Worm (Caenorhabditis elegans) whole organism, young adult: Measurements from ENCODE around the gene spp-4.
A peak's percentile ranks its signal among the peaks of the same experiment; 100 is the strongest.

Experiments used
- B0336.3 ChIP-seq: fragments of 200-800 bp; sonication (Bioruptor generic); IDR thresholded peaks from 2 replicates; pipeline ENCODE4 v1.3.6; 2022; ENCODE audit warnings: missing genetic modification characterization, missing compliant biosample characterization
- F22D6.2 ChIP-seq: sonication (generic microtip); optimal IDR thresholded peaks from 2 replicates; lab custom pipeline; 2016; ENCODE audit warnings: mild to moderate bottlenecking, missing genetic modification characterization, missing compliant biosample characterization
- F37B4.10 ChIP-seq: fragments of 200-800 bp; sonication (Bioruptor generic); IDR thresholded peaks from 2 replicates; pipeline ENCODE4 v1.3.6; 2022; ENCODE audit warnings: missing genetic modification characterization, missing compliant biosample characterization
- F57C9.4 ChIP-seq: sonication (generic microtip); optimal IDR thresholded peaks from 2 replicates; lab custom pipeline; 2017; ENCODE audit warnings: mild to moderate bottlenecking, missing genetic modification characterization, missing compliant biosample characterization
- Y53G8AR.9 ChIP-seq: fragments of 200-800 bp; sonication (Bioruptor generic); conservative IDR thresholded peaks from 2 replicates; pipeline ENCODE4 v1.3.6; 2022; ENCODE audit warnings: missing genetic modification reagents, missing genetic modification characterization, missing compliant biosample characterization
- ZK185.1 ChIP-seq: sonication (generic microtip); optimal IDR thresholded peaks from 2 replicates; lab custom pipeline; 2016; ENCODE audit warnings: mild to moderate bottlenecking, missing genetic modification characterization, missing compliant biosample characterization; ENCODE audit not compliant: poor library complexity, severe bottlenecking
- aptf-2 ChIP-seq: fragments of 200-800 bp; sonication (Bioruptor generic); conservative IDR thresholded peaks from 2 replicates; pipeline ENCODE4 v1.3.6; 2022; ENCODE audit warnings: missing genetic modification reagents, missing genetic modification characterization, missing compliant biosample characterization
- atf-7 ChIP-seq: sonication (generic microtip); optimal IDR thresholded peaks from 2 replicates; lab custom pipeline; 2017; ENCODE audit warnings: mild to moderate bottlenecking, missing genetic modification characterization, missing compliant biosample characterization
- cebp-1 ChIP-seq, 2 experiments: fragments of 200-800 bp in 1 of 2; sonication (Bioruptor generic) in 1 of 2; sonication (generic microtip) in 1 of 2; IDR thresholded peaks in 1 of 2; optimal IDR thresholded peaks in 1 of 2; 2 replicates each; pipeline versions ENCODE4 v1.3.6 to Lab custom; 2017 to 2022; ENCODE audit warnings: missing compliant biosample characterization in 2 of 2, missing genetic modification characterization in 2 of 2, mild to moderate bottlenecking in 1 of 2, missing genetic modification reagents in 1 of 2, moderate library complexity in 1 of 2
- cebp-2 ChIP-seq: fragments of 200-800 bp; sonication (Bioruptor generic); IDR thresholded peaks from 2 replicates; pipeline ENCODE4 v1.3.6; 2022; ENCODE audit warnings: missing genetic modification characterization, missing compliant biosample characterization
- ceh-100 ChIP-seq: fragments of 200-800 bp; sonication (Bioruptor generic); IDR thresholded peaks from 2 replicates; pipeline ENCODE4 v1.3.6; 2022; ENCODE audit warnings: missing genetic modification reagents, missing genetic modification characterization, missing compliant biosample characterization
- ceh-27 ChIP-seq: fragments of 200-800 bp; sonication (Bioruptor generic); optimal IDR thresholded peaks from 2 replicates; lab custom pipeline; 2018; ENCODE audit warnings: mild to moderate bottlenecking, missing genetic modification characterization, moderate library complexity, missing compliant biosample characterization
- dox-1 ChIP-seq: fragments of 200-800 bp; sonication (Bioruptor generic); IDR thresholded peaks from 2 replicates; pipeline ENCODE4 v1.3.6; 2022; ENCODE audit warnings: missing genetic modification reagents, missing genetic modification characterization, missing compliant biosample characterization
- egl-44 ChIP-seq: fragments of 200-800 bp; sonication (Bioruptor generic); IDR thresholded peaks from 2 replicates; pipeline ENCODE4 v1.3.6; 2022; ENCODE audit warnings: missing genetic modification reagents, missing genetic modification characterization, missing compliant biosample characterization
- ets-4 ChIP-seq: fragments of 200-800 bp; sonication (Bioruptor generic); optimal IDR thresholded peaks from 2 replicates; lab custom pipeline; 2018; ENCODE audit warnings: mild to moderate bottlenecking, missing genetic modification characterization, missing compliant biosample characterization
- him-1 ChIP-seq: sonication (generic microtip); optimal IDR thresholded peaks from 2 replicates; lab custom pipeline; 2016; ENCODE audit warnings: missing genotype, missing genetic modification reagents, missing genetic modification characterization, missing compliant biosample characterization
- hmg-1.2 ChIP-seq: fragments of 200-800 bp; sonication (Bioruptor generic); IDR thresholded peaks from 2 replicates; pipeline ENCODE4 v1.3.6; 2022; ENCODE audit warnings: missing genetic modification reagents, missing genetic modification characterization, missing compliant biosample characterization
- lin-54 ChIP-seq: fragments of 200-800 bp; sonication (Bioruptor generic); optimal IDR thresholded peaks from 2 replicates; lab custom pipeline; 2018; ENCODE audit warnings: mild to moderate bottlenecking, missing genetic modification characterization, missing compliant biosample characterization
- madf-6 ChIP-seq: fragments of 200-800 bp; sonication (Bioruptor generic); IDR thresholded peaks from 2 replicates; pipeline ENCODE4 v1.3.6; 2022; ENCODE audit warnings: missing genetic modification reagents, missing genetic modification characterization, missing compliant biosample characterization
- mcd-1 ChIP-seq: fragments of 200-800 bp; sonication (Bioruptor generic); IDR thresholded peaks from 2 replicates; pipeline ENCODE4 v1.3.6; 2022; ENCODE audit warnings: missing genetic modification reagents, missing genetic modification characterization, missing compliant biosample characterization
- mes-4 ChIP-seq: sonication (generic microtip); optimal IDR thresholded peaks from 2 replicates; lab custom pipeline; 2016; ENCODE audit warnings: missing genotype, missing genetic modification characterization, missing compliant biosample characterization
- nfyb-1 ChIP-seq: fragments of 200-800 bp; sonication (Bioruptor generic); IDR thresholded peaks from 2 replicates; pipeline ENCODE4 v1.3.6; 2022; ENCODE audit warnings: missing genetic modification reagents, missing genetic modification characterization, missing compliant biosample characterization
- nhr-27 ChIP-seq: fragments of 200-800 bp; sonication (Bioruptor generic); optimal IDR thresholded peaks from 2 replicates; lab custom pipeline; 2018; ENCODE audit warnings: mild to moderate bottlenecking, missing genetic modification characterization, moderate library complexity, missing compliant biosample characterization
- nhr-80 ChIP-seq: sonication (generic microtip); optimal IDR thresholded peaks from 2 replicates; lab custom pipeline; 2016; ENCODE audit warnings: missing genetic modification characterization, missing compliant biosample characterization
- repo-1 ChIP-seq: sonication (generic microtip); optimal IDR thresholded peaks from 2 replicates; lab custom pipeline; 2017; ENCODE audit warnings: mild to moderate bottlenecking, missing genetic modification characterization, missing compliant biosample characterization
- somi-1 ChIP-seq: fragments of 200-800 bp; sonication (Bioruptor generic); optimal IDR thresholded peaks from 2 replicates; lab custom pipeline; 2018; ENCODE audit warnings: mild to moderate bottlenecking, missing genetic modification characterization, missing compliant biosample characterization
- tbp1 ChIP-seq: fragments of 200-800 bp; sonication (Bioruptor generic); optimal IDR thresholded peaks from 2 replicates; lab custom pipeline; 2018; ENCODE audit warnings: mild to moderate bottlenecking, missing genetic modification characterization, missing compliant biosample characterization
- tlf-1 ChIP-seq: fragments of 200-800 bp; sonication (Bioruptor generic); optimal IDR thresholded peaks from 2 replicates; lab custom pipeline; 2018; ENCODE audit warnings: mild to moderate bottlenecking, missing genetic modification characterization, missing compliant biosample characterization
- ztf-22 ChIP-seq: fragments of 200-800 bp; sonication (Bioruptor generic); optimal IDR thresholded peaks from 2 replicates; lab custom pipeline; 2018; ENCODE audit warnings: mild to moderate bottlenecking, missing genetic modification characterization, moderate library complexity, missing compliant biosample characterization

spp-4 gene

ce11 chrX:7320115-7320711 lies 1.7 kb upstream of the spp-4 start, which contains the start of gene spp-5:
TSS of gene spp-5 (minus strand) at chrX:7320354.
- TF ChIP-seq dox-1 (GFP tag; lab: Robert Waterston, UW) = 0 out of 2 replicates have a peak, but pooled peaks have one; percentile 13
- peak; percentile 26 for TF ChIP-seq tbp1 (GFP tag; lab: Kevin White, UChicago)
- peak; percentile 36 for TF ChIP-seq ztf-22 (GFP tag; lab: Kevin White, UChicago)
- TF ChIP-seq somi-1 = no peak
- TF ChIP-seq nhr-80 = peak; percentile 94
- no peak for TF ChIP-seq nhr-27 (tag; lab: Kevin White, UChicago)
- TF ChIP-seq tlf-1 (GFP tag; lab: Kevin White, UChicago) = no peak
- TF ChIP-seq Y53G8AR.9 (GFP tag; lab: Robert Waterston, UW) = no peak
- peak; percentile 4 for TF ChIP-seq ZK185.1
- peak; percentile 33 for TF ChIP-seq ets-4 (GFP tag; lab: Kevin White, UChicago)
- TF ChIP-seq nfyb-1 = no peak
- no peak for TF ChIP-seq cebp-1 (GFP tag; IDR thresholded peaks at IDR 0.05; lab: Robert Waterston, UW)
- TF ChIP-seq cebp-1 (tag; optimal IDR thresholded peaks at IDR 0.05; lab: Kevin White, UChicago) = peak; percentile 28
- no peak for TF ChIP-seq F37B4.10
- TF ChIP-seq F57C9.4 (tag; lab: Kevin White, UChicago) = no peak

- TF ChIP-seq mes-4 (tag; lab: Kevin White, UChicago) = no peak
- TF ChIP-seq ceh-100 (GFP tag; lab: Robert Waterston, UW) = no peak
- TF ChIP-seq atf-7 (tag; lab: Kevin White, UChicago) = peak; percentile 49
- TF ChIP-seq mcd-1 (GFP tag; lab: Robert Waterston, UW) = 0 out of 2 replicates have a peak, but pooled peaks have one; percentile 16
- TF ChIP-seq egl-44 (GFP tag; lab: Robert Waterston, UW) = 0 out of 2 replicates have a peak, but pooled peaks have one; percentile 21
- no peak for TF ChIP-seq him-1 (tag; lab: Kevin White, UChicago)
- peak; percentile 79 for TF ChIP-seq Y53G8AR.9 (GFP tag; lab: Robert Waterston, UW)
- TF ChIP-seq cebp-1 (GFP tag; IDR thresholded peaks at IDR 0.05; lab: Robert Waterston, UW) = no peak
- TF ChIP-seq cebp-1 (tag; optimal IDR thresholded peaks at IDR 0.05; lab: Kevin White, UChicago) = peak; percentile 24
- TF ChIP-seq cebp-2 = 0 out of 2 replicates have a peak, but pooled peaks have one; percentile 24
- peak; percentile 3 for TF ChIP-seq ZK185.1
- TF ChIP-seq lin-54 (GFP tag; lab: Kevin White, UChicago) = peak; percentile 24
- TF ChIP-seq F22D6.2 = no peak
- peak; percentile 74 for TF ChIP-seq nhr-80
- 0 out of 2 replicates have a peak, but pooled peaks have one; percentile 6 for TF ChIP-seq hmg-1.2 (GFP tag; lab: Robert Waterston, UW)
- TF ChIP-seq nfyb-1 = peak; percentile 80
- TF ChIP-seq B0336.3 = peak; percentile 35; the same call in 1 of the 2 replicates
- no peak for TF ChIP-seq aptf-2 (GFP tag; lab: Robert Waterston, UW)
Measured at ce11 chrX:7316485-7317391, 1.8 kb downstream of the spp-4 start, which contains the start of the genes spp-2 and spp-6. TSS of gene spp-2 (minus strand) at chrX:7316818. TSS of gene spp-6 (plus strand) at chrX:7317341.

- TF ChIP-seq madf-6 (GFP tag; lab: Robert Waterston, UW) (0 out of 2 replicates have a peak, but pooled peaks have one; percentile 5), nhr-80 (peak; percentile 82), nfyb-1 (0 out of 2 replicates have a peak, but pooled peaks have one; percentile 56), atf-7 (tag; lab: Kevin White, UChicago) (peak; percentile 20), ets-4 (GFP tag; lab: Kevin White, UChicago) (peak; percentile 65), ceh-27 (GFP tag; lab: Kevin White, UChicago) (no peak), cebp-1 (GFP tag; IDR thresholded peaks at IDR 0.05; lab: Robert Waterston, UW) (no peak), cebp-1 (tag; optimal IDR thresholded peaks at IDR 0.05; lab: Kevin White, UChicago) (peak; percentile 40), repo-1 (tag; lab: Kevin White, UChicago) (no peak)
Measured at ce11 chrX:7315329-7315728, 3.2 kb downstream of the spp-4 start, which contains the start of gene spp-3. TSS of gene spp-3 (minus strand) at chrX:7315353.
